Fruit fly (Drosophila melanogaster): ENCODE data around the gene scpr-B.
A peak's percentile ranks its signal among the peaks of the same experiment; 100 is the strongest.

scpr-B gene

dm6 chr3R:11209801-11210402, 30.9 kb downstream of the scpr-B start, which contains the start of the genes SdhC and Tctp:
SdhC (minus strand) TSS chr3R:11209849.
Tctp (plus strand) TSS chr3R:11210247.
- TF ChIP-seq OdsH (GFP tag; optimal IDR thresholded peaks at IDR 0.05) (peak; percentile 13), Sp1 (GFP tag; optimal IDR thresholded peaks at IDR 0.05) (peak; percentile 66), foxo (GFP tag; optimal IDR thresholded peaks at IDR 0.05) (peak in 1 of 2 experiments; percentile 71), h (GFP tag; optimal IDR thresholded peaks at IDR 0.05) (peak; percentile 64), sage (GFP tag; optimal IDR thresholded peaks at IDR 0.05) (no peak), br (GFP tag; optimal IDR thresholded peaks at IDR 0.05) (peak; percentile 40), jim (GFP tag; optimal IDR thresholded peaks at IDR 0.05) (no peak), Hr83 (GFP tag; optimal IDR thresholded peaks at IDR 0.05; ENCODE audit: poor library complexity, severe bottlenecking) (peak; percentile 82), Mio (GFP tag; optimal IDR thresholded peaks at IDR 0.05) (no peak), Vsx2 (GFP tag; optimal IDR thresholded peaks at IDR 0.05; ENCODE audit: partially characterized antibody) (no peak), Rel (GFP tag; optimal IDR thresholded peaks at IDR 0.05) (no peak), Rel (tag; optimal IDR thresholded peaks at IDR 0.05) (peak; percentile 52), brk (GFP tag; optimal IDR thresholded peaks at IDR 0.05) (peak; percentile 77), Hr78 (GFP tag; optimal IDR thresholded peaks at IDR 0.05) (no peak), ey (GFP tag; optimal IDR thresholded peaks at IDR 0.05) (peak; percentile 49), psq (GFP tag; optimal IDR thresholded peaks at IDR 0.05) (peak; percentile 63), Myc (optimal IDR thresholded peaks at IDR 0.05) (peak; percentile 51), HLH106 (tag; optimal IDR thresholded peaks at IDR 0.05) (peak; percentile 43), dsf (GFP tag; optimal IDR thresholded peaks at IDR 0.05; ENCODE audit: borderline replicate concordance) (peak; percentile 46), CG32264 (GFP tag; optimal IDR thresholded peaks at IDR 0.05) (no peak), Hnf4 (GFP tag; optimal IDR thresholded peaks at IDR 0.05) (peak; percentile 66), woc (GFP tag; optimal IDR thresholded peaks at IDR 0.05) (peak; percentile 48), fru (GFP tag; optimal IDR thresholded peaks at IDR 0.05) (peak; percentile 63), rgr (GFP tag; optimal IDR thresholded peaks at IDR 0.05) (peak; percentile 57), sv (GFP tag; optimal IDR thresholded peaks at IDR 0.05) (peak; percentile 58), dmrt93B (GFP tag; optimal IDR thresholded peaks at IDR 0.05) (peak; percentile 24), Jra (GFP tag; optimal IDR thresholded peaks at IDR 0.05) (peak; percentile 65), CG9705 (GFP tag; optimal IDR thresholded peaks at IDR 0.05) (peak; percentile 17), Dif (GFP tag; optimal IDR thresholded peaks at IDR 0.05; ENCODE audit: partially characterized antibody) (peak; percentile 72)

- TF ChIP-seq pan (optimal IDR thresholded peaks at IDR 0.05): no peak
- no peak for TF ChIP-seq lola (GFP tag; optimal IDR thresholded peaks at IDR 0.05)
- TF ChIP-seq Myc (optimal IDR thresholded peaks at IDR 0.05): peak; percentile 13
- no peak for TF ChIP-seq Hr83 (GFP tag; optimal IDR thresholded peaks at IDR 0.05; ENCODE audit: poor library complexity, severe bottlenecking)
- no peak for TF ChIP-seq Sp1 (GFP tag; optimal IDR thresholded peaks at IDR 0.05)
- TF ChIP-seq HLH106 (tag; optimal IDR thresholded peaks at IDR 0.05): no peak
- TF ChIP-seq brk (GFP tag; optimal IDR thresholded peaks at IDR 0.05): peak; percentile 6
- no peak for TF ChIP-seq h (GFP tag; optimal IDR thresholded peaks at IDR 0.05)
Observed at dm6 chr3R:11208766-11209331, 31.9 kb downstream of the scpr-B start.

dm6 chr3R:11200885-11201421, 39.8 kb downstream of the scpr-B start:
- TF ChIP-seq CG32264 (GFP tag; optimal IDR thresholded peaks at IDR 0.05) (peak; percentile 55), Myc (optimal IDR thresholded peaks at IDR 0.05) (no peak), Jra (GFP tag; optimal IDR thresholded peaks at IDR 0.05) (no peak), Rel (GFP tag; optimal IDR thresholded peaks at IDR 0.05) (peak; percentile 77), Rel (tag; optimal IDR thresholded peaks at IDR 0.05) (peak; percentile 42), Abd-B (GFP tag; optimal IDR thresholded peaks at IDR 0.05) (no peak), dsf (GFP tag; optimal IDR thresholded peaks at IDR 0.05; ENCODE audit: borderline replicate concordance) (no peak), sv (GFP tag; optimal IDR thresholded peaks at IDR 0.05) (peak; percentile 39), Hr83 (GFP tag; optimal IDR thresholded peaks at IDR 0.05; ENCODE audit: poor library complexity, severe bottlenecking) (no peak), lola (GFP tag; optimal IDR thresholded peaks at IDR 0.05) (no peak), Hnf4 (GFP tag; optimal IDR thresholded peaks at IDR 0.05) (peak; percentile 50), fru (GFP tag; optimal IDR thresholded peaks at IDR 0.05) (peak; percentile 76), h (GFP tag; optimal IDR thresholded peaks at IDR 0.05) (peak; percentile 85), N (GFP tag; optimal IDR thresholded peaks at IDR 0.05) (no peak), pan (optimal IDR thresholded peaks at IDR 0.05) (peak; percentile 61), Mio (GFP tag; optimal IDR thresholded peaks at IDR 0.05) (no peak), Dfd (GFP tag; optimal IDR thresholded peaks at IDR 0.05) (no peak), ey (GFP tag; optimal IDR thresholded peaks at IDR 0.05) (peak; percentile 69), Vsx2 (GFP tag; optimal IDR thresholded peaks at IDR 0.05; ENCODE audit: partially characterized antibody) (no peak), woc (GFP tag; optimal IDR thresholded peaks at IDR 0.05) (peak; percentile 53), dmrt93B (GFP tag; optimal IDR thresholded peaks at IDR 0.05) (peak; percentile 32), rgr (GFP tag; optimal IDR thresholded peaks at IDR 0.05) (peak; percentile 86), Hr78 (GFP tag; optimal IDR thresholded peaks at IDR 0.05) (no peak), GATAd (GFP tag; optimal IDR thresholded peaks at IDR 0.05) (no peak), CrebA (GFP tag; optimal IDR thresholded peaks at IDR 0.05; ENCODE audit: borderline replicate concordance) (no peak), brk (GFP tag; optimal IDR thresholded peaks at IDR 0.05) (peak; percentile 86), br (GFP tag; optimal IDR thresholded peaks at IDR 0.05) (peak; percentile 56), tai (GFP tag; optimal IDR thresholded peaks at IDR 0.05) (no peak), Dif (GFP tag; optimal IDR thresholded peaks at IDR 0.05; ENCODE audit: partially characterized antibody) (no peak), usp (GFP tag; optimal IDR thresholded peaks at IDR 0.05) (no peak), HLH106 (tag; optimal IDR thresholded peaks at IDR 0.05) (peak; percentile 65), OdsH (GFP tag; optimal IDR thresholded peaks at IDR 0.05) (peak; percentile 85), Sp1 (GFP tag; optimal IDR thresholded peaks at IDR 0.05) (peak; percentile 74), jim (GFP tag; optimal IDR thresholded peaks at IDR 0.05) (no peak), CG9705 (GFP tag; optimal IDR thresholded peaks at IDR 0.05) (no peak), foxo (GFP tag; optimal IDR thresholded peaks at IDR 0.05) (peak; percentile 39 to 81), psq (GFP tag; optimal IDR thresholded peaks at IDR 0.05) (peak; percentile 74)

Measured in whole organism, wandering third instar larva.